Worm (Caenorhabditis elegans) whole organism, L1 larva: Measurements from ENCODE around the gene lips-1.

Experiments used
- efl-1 ChIP-seq, 4 experiments: fragments of 150-350 bp; optimal IDR thresholded peaks in 3 of 4; peaks in 1 of 4; 1 replicate in 1 of 4; 2 replicates in 3 of 4; lab custom pipeline; 2014; ENCODE audit warnings: missing biosample characterization in 2 of 4, missing genetic modification characterization in 2 of 4, missing genetic modification reagents in 2 of 4
- sptf-1 ChIP-seq: fragments of 150-350 bp; optimal IDR thresholded peaks from 2 replicates; lab custom pipeline; 2014; ENCODE audit warnings: missing biosample characterization, missing genetic modification characterization

ce11 chrX:12484749-12485148 lies 7.8 kb upstream of the lips-1 start, which contains the start of gene tbc-13:
- no peak for TF ChIP-seq sptf-1 (tag; lab: Kevin White, UChicago)
- no peak for TF ChIP-seq efl-1 (optimal IDR thresholded peaks at IDR 0.05; lab: Kevin White, UChicago)
- TF ChIP-seq efl-1 (GFP tag; optimal IDR thresholded peaks at IDR 0.05 in 1 of 2; lab: Kevin White, UChicago): no peak
